Fruit fly (Drosophila melanogaster): ENCODE results near the gene LPCAT.

The LPCAT gene

DNA sequence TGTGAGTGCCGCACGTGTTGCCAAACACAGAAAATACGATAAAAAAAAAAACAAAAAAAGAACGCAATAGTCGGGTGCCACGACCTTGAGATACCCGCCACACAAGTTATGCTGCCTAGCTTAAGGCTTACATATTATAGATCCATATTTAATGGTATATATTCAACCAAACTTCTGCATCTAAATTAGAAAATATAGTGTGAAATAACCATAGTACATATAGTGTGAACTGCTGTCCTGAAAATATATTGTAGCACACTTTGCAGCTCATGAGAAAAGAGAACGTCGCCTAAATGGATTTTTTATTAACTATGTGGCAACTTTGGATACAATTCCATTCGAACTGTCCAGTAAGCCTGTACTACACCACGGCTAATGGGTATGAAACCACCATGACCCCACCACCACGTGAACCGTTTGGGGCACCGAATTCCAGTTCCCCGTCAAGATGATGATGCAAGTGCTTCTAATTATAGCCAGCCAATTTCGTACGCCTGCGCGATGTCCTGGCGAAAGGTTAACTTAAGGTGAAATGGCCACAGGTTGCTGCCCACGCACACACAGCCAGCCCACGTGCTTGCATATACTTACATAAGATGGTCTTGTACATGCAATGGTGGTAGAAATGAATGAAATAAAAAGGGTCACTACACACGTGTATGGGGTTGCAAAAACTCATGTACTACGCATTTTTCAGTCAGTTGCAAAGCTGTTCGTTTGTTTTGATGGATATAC lies 20.5 kb upstream of the LPCAT start:
- TF ChIP-seq gl (tag; optimal IDR thresholded peaks at IDR 0.05) (peak; percentile 15), Ets98B (GFP tag; IDR thresholded peaks at IDR 0.05) (peak; percentile 61; the same call in 1 of the 2 replicates), CG34367 (tag; optimal IDR thresholded peaks at IDR 0.05) (peak; percentile 59), CG8159 (tag; optimal IDR thresholded peaks at IDR 0.05) (peak; percentile 79), CG9948 (tag; optimal IDR thresholded peaks at IDR 0.05) (peak; percentile 69), Pif1A (GFP tag; optimal IDR thresholded peaks at IDR 0.05) (no peak), D1 (tag; optimal IDR thresholded peaks at IDR 0.05) (no peak), CG17806 (tag; optimal IDR thresholded peaks at IDR 0.05) (peak; percentile 61), Pif1B (GFP tag; optimal IDR thresholded peaks at IDR 0.05) (peak; percentile 72), Snoo (tag; optimal IDR thresholded peaks at IDR 0.05) (peak; percentile 62), CG12605 (GFP tag; IDR thresholded peaks at IDR 0.05) (peak; percentile 81), CG13204 (GFP tag; optimal IDR thresholded peaks at IDR 0.05) (no peak), CG10348 (GFP tag; IDR thresholded peaks at IDR 0.05) (no peak), fd96Ca (GFP tag; IDR thresholded peaks at IDR 0.05) (peak; percentile 60; the same call in 2 of the 3 replicates), rn (GFP tag; IDR thresholded peaks at IDR 0.05) (no peak), EcR (GFP tag; optimal IDR thresholded peaks at IDR 0.05) (no peak), CG15710 (tag; optimal IDR thresholded peaks at IDR 0.05) (peak; percentile 66), CG14655 (GFP tag; optimal IDR thresholded peaks at IDR 0.05) (no peak), CG32121 (GFP tag; IDR thresholded peaks at IDR 0.05) (peak; percentile 46; the same call in 1 of the 2 replicates), CG4496 (GFP tag; IDR thresholded peaks at IDR 0.05) (peak; percentile 51; the same call in 1 of the 3 replicates), CG8301 (tag; optimal IDR thresholded peaks at IDR 0.05) (peak; percentile 72)

DNA sequence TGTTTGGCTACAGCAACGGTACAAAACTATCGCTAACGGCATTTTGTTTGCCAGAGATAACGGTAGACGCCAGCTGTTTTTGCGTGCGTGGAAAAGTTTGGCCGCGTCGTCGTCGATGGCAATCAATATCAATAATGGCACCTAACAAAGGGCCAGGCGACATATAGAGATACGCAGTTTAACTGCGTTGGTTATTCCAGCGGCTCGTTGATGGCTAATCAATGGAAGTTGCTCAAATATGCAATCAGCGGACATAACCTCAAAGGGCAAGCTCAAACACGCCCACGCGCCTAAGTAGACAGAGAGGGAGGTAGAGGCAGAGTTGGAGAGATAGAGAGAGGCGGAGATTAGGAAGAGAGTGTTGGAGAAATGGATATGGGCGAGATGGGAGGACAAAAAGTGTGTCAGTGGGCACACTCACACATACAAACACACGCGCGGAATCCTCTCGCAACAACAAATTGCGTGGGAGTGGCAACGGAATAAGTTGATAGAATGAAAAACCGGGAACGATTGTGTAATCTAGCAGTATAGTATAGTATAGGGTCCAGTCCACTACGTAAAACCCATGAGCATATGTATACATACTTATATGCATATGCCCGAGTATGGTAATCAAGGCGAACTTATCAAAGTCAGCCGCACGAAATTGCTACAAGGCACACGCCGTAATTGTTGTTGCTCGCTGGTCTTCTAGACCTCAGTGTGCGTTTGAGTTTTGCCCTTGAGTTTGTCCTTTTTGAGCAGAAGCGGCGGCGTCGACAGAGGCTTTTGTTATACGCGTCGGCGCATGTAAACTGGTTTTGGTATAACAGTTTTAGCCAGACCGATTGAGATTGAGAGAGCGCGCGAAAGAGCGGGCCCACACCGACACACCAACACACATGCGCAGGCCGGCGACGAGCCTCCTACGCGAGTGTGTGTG lies 19.6 kb upstream of the LPCAT start:
- TF ChIP-seq EcR (GFP tag; optimal IDR thresholded peaks at IDR 0.05) (peak; percentile 63), Ets98B (GFP tag; IDR thresholded peaks at IDR 0.05) (no peak)

- no peak for TF ChIP-seq CG9948 (tag; optimal IDR thresholded peaks at IDR 0.05)
- TF ChIP-seq fd96Ca (GFP tag; IDR thresholded peaks at IDR 0.05) = no peak
Observed at dm6 chrX:9598106-9598505, 18.3 kb upstream of the LPCAT start.

dm6 chrX:9595312-9595931 lies 15.6 kb upstream of the LPCAT start:
- no peak for TF ChIP-seq CG17806 (tag; optimal IDR thresholded peaks at IDR 0.05)
- no peak for TF ChIP-seq Ets98B (GFP tag; IDR thresholded peaks at IDR 0.05)
- no peak for TF ChIP-seq CG9948 (tag; optimal IDR thresholded peaks at IDR 0.05)
- TF ChIP-seq rn (GFP tag; IDR thresholded peaks at IDR 0.05) = no peak
- no peak for TF ChIP-seq CG8301 (tag; optimal IDR thresholded peaks at IDR 0.05)
- TF ChIP-seq gl (tag; optimal IDR thresholded peaks at IDR 0.05) = no peak
- no peak for TF ChIP-seq D1 (tag; optimal IDR thresholded peaks at IDR 0.05)
- TF ChIP-seq CG14655 (GFP tag; optimal IDR thresholded peaks at IDR 0.05) = no peak
- TF ChIP-seq CG12605 (GFP tag; IDR thresholded peaks at IDR 0.05) = no peak
- TF ChIP-seq CG13204 (GFP tag; optimal IDR thresholded peaks at IDR 0.05) = no peak
- TF ChIP-seq EcR (GFP tag; optimal IDR thresholded peaks at IDR 0.05) = no peak
- no peak for TF ChIP-seq CG32121 (GFP tag; IDR thresholded peaks at IDR 0.05)
- no peak for TF ChIP-seq CG4496 (GFP tag; IDR thresholded peaks at IDR 0.05)
- TF ChIP-seq Pif1B (GFP tag; optimal IDR thresholded peaks at IDR 0.05) = no peak
- TF ChIP-seq Snoo (tag; optimal IDR thresholded peaks at IDR 0.05) = no peak
- no peak for TF ChIP-seq fd96Ca (GFP tag; IDR thresholded peaks at IDR 0.05)
- no peak for TF ChIP-seq CG10348 (GFP tag; IDR thresholded peaks at IDR 0.05)
- no peak for TF ChIP-seq CG15710 (tag; optimal IDR thresholded peaks at IDR 0.05)
- TF ChIP-seq Pif1A (GFP tag; optimal IDR thresholded peaks at IDR 0.05) = no peak

DNA sequence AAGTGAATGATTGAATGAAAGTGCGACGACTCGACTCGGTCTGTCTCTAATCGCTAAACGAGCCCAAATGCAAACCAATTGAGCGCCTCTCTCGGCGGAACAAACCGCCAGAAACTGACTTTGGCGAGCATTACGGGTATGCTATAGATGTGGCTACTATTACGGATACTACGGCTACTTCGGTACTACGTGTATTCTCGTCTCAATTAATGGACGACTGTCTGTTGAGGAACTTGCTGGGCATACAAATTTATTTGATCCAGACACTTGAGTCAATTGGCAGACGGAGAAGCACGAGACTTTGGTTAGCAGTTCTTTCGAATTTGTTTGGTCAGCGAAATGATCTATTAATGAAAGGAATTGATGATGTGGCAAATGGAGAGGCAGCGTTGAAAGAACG lies 14.7 kb upstream of the LPCAT start:
- no peak for TF ChIP-seq rn (GFP tag; IDR thresholded peaks at IDR 0.05)
- no peak for TF ChIP-seq Pif1A (GFP tag; optimal IDR thresholded peaks at IDR 0.05)
- no peak for TF ChIP-seq D1 (tag; optimal IDR thresholded peaks at IDR 0.05)

DNA sequence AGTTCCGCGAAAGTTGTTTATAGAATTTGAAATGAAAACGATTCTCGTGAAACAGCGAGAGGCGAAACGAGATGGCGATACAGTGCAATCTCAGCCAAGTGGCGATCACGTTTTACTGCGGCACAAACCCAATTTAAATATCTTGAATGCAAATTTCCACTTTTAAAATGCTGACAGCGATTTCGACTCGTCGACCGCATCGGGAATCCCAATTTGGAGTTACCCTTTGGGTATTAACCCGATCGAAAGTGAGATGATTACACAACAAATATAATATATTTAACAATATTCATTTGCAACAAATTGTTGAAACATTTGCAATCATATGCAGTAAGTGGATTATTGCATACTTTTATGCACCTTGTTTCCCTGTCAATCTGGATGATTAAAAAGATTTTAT lies 10.8 kb upstream of the LPCAT start:
- no peak for TF ChIP-seq EcR (GFP tag; optimal IDR thresholded peaks at IDR 0.05)
- no peak for TF ChIP-seq CG32121 (GFP tag; IDR thresholded peaks at IDR 0.05)
- no peak for TF ChIP-seq CG34367 (tag; optimal IDR thresholded peaks at IDR 0.05)
- no peak for TF ChIP-seq CG15710 (tag; optimal IDR thresholded peaks at IDR 0.05)
- no peak for TF ChIP-seq CG10348 (GFP tag; IDR thresholded peaks at IDR 0.05)
- no peak for TF ChIP-seq fd96Ca (GFP tag; IDR thresholded peaks at IDR 0.05)
- TF ChIP-seq Pif1A (GFP tag; optimal IDR thresholded peaks at IDR 0.05) = no peak
- TF ChIP-seq CG8159 (tag; optimal IDR thresholded peaks at IDR 0.05) = no peak
- TF ChIP-seq gl (tag; optimal IDR thresholded peaks at IDR 0.05) = no peak
- no peak for TF ChIP-seq Pif1B (GFP tag; optimal IDR thresholded peaks at IDR 0.05)
- TF ChIP-seq CG4496 (GFP tag; IDR thresholded peaks at IDR 0.05) = no peak
- TF ChIP-seq CG9948 (tag; optimal IDR thresholded peaks at IDR 0.05) = no peak
- no peak for TF ChIP-seq CG12605 (GFP tag; IDR thresholded peaks at IDR 0.05)
